Fruit fly (Drosophila melanogaster): Measurements from ENCODE around the gene nAChRbeta3.

Gene nAChRbeta3

dm6 chr2L:513035-513434 lies 31.9 kb upstream of the nAChRbeta3 start (continued):
- no peak for TF ChIP-seq lov (optimal IDR thresholded peaks at IDR 0.05)
- TF ChIP-seq lov (GFP tag; IDR thresholded peaks at IDR 0.05) = no peak
- TF ChIP-seq H15 (GFP tag; IDR thresholded peaks at IDR 0.05) = no peak
- TF ChIP-seq CG10654 (GFP tag; optimal IDR thresholded peaks at IDR 0.05) = no peak
- TF ChIP-seq CG4424 (GFP tag; optimal IDR thresholded peaks at IDR 0.05) = no peak
- peak; percentile 19 for TF ChIP-seq gem (tag; optimal IDR thresholded peaks at IDR 0.05)
- no peak for TF ChIP-seq maf-S (GFP tag; optimal IDR thresholded peaks at IDR 0.05)
- no peak for TF ChIP-seq Dbx (GFP tag; IDR thresholded peaks at IDR 0.05)
- no peak for TF ChIP-seq CG2889 (GFP tag; IDR thresholded peaks at IDR 0.05)
- TF ChIP-seq pros (GFP tag; optimal IDR thresholded peaks at IDR 0.05) = no peak
- TF ChIP-seq CG10431 (GFP tag; optimal IDR thresholded peaks at IDR 0.05) = no peak
- TF ChIP-seq Atf3 (GFP tag; optimal IDR thresholded peaks at IDR 0.05) = no peak
- TF ChIP-seq sens (GFP tag) = peak; percentile 13
- no peak for TF ChIP-seq CG42726 (GFP tag; IDR thresholded peaks at IDR 0.05; ENCODE audit: partially characterized antibody)
- TF ChIP-seq ab (GFP tag; optimal IDR thresholded peaks at IDR 0.05) = no peak
- no peak for TF ChIP-seq jigr1 (GFP tag; IDR thresholded peaks at IDR 0.05)
- TF ChIP-seq sd (tag; optimal IDR thresholded peaks at IDR 0.05) = no peak
- TF ChIP-seq dysf (GFP tag; IDR thresholded peaks at IDR 0.05) = 0 out of 3 replicates have a peak, but pooled peaks have one; percentile 17
- TF ChIP-seq gcm (GFP tag; optimal IDR thresholded peaks at IDR 0.05) = no peak
- no peak for TF ChIP-seq C15 (GFP tag; IDR thresholded peaks at IDR 0.05)
- no peak for TF ChIP-seq CG11560 (tag; IDR thresholded peaks at IDR 0.05)
- TF ChIP-seq crc (GFP tag; optimal IDR thresholded peaks at IDR 0.05) = no peak
- peak; percentile 32 for TF ChIP-seq Oli (tag; optimal IDR thresholded peaks at IDR 0.05)
- no peak for TF ChIP-seq D (optimal IDR thresholded peaks at IDR 0.05)
- no peak for TF ChIP-seq D (GFP tag; optimal IDR thresholded peaks at IDR 0.05)
- TF ChIP-seq stc (GFP tag; IDR thresholded peaks at IDR 0.05) = no peak
- TF ChIP-seq CG7372 (GFP tag; IDR thresholded peaks at IDR 0.05) = no peak
- no peak for TF ChIP-seq CG6854 (GFP tag; optimal IDR thresholded peaks at IDR 0.05)
- no peak for TF ChIP-seq pho (GFP tag; optimal IDR thresholded peaks at IDR 0.05)
- TF ChIP-seq Drgx (GFP tag; IDR thresholded peaks at IDR 0.05) = no peak
- peak; percentile 31 for TF ChIP-seq Hmr (GFP tag; optimal IDR thresholded peaks at IDR 0.05)
- TF ChIP-seq CG10543 (GFP tag; optimal IDR thresholded peaks at IDR 0.05) = no peak
- TF ChIP-seq CG11696 (GFP tag; IDR thresholded peaks at IDR 0.05) = peak; percentile 75
- TF ChIP-seq ken (GFP tag; IDR thresholded peaks at IDR 0.05) = no peak
- no peak for TF ChIP-seq danr (GFP tag; IDR thresholded peaks at IDR 0.05)
- TF ChIP-seq Atf6 (GFP tag; IDR thresholded peaks at IDR 0.05) = no peak
- TF ChIP-seq CG33557 (GFP tag; optimal IDR thresholded peaks at IDR 0.05) = no peak
- peak in 1 of 2 experiments; percentile 34 for TF ChIP-seq Hr51 (GFP tag; optimal IDR thresholded peaks at IDR 0.05)
- no peak for TF ChIP-seq B-H2 (GFP tag; optimal IDR thresholded peaks at IDR 0.05)
- no peak for TF ChIP-seq CG13624 (GFP tag; optimal IDR thresholded peaks at IDR 0.05)
- TF ChIP-seq Meics (GFP tag; optimal IDR thresholded peaks at IDR 0.05) = no peak
- TF ChIP-seq Mad (GFP tag; optimal IDR thresholded peaks at IDR 0.05) = no peak
- no peak for TF ChIP-seq CG10959 (GFP tag; IDR thresholded peaks at IDR 0.05)
- no peak for TF ChIP-seq Fer1 (GFP tag; optimal IDR thresholded peaks at IDR 0.05)
- peak; percentile 1 for TF ChIP-seq PHDP (tag; optimal IDR thresholded peaks at IDR 0.05)
- no peak for TF ChIP-seq CG30020 (tag; optimal IDR thresholded peaks at IDR 0.05)
- no peak for TF ChIP-seq E2f2 (GFP tag; IDR thresholded peaks at IDR 0.05)
- no peak for TF ChIP-seq CG1602 (GFP tag; optimal IDR thresholded peaks at IDR 0.05)
- TF ChIP-seq CG1603 (tag; optimal IDR thresholded peaks at IDR 0.05) = peak; percentile 33
- TF ChIP-seq dmrt99B (tag; optimal IDR thresholded peaks at IDR 0.05) = peak; percentile 9
- no peak for TF ChIP-seq h (optimal IDR thresholded peaks at IDR 0.05)
- no peak for TF ChIP-seq CG9797 (GFP tag; optimal IDR thresholded peaks at IDR 0.05)
- TF ChIP-seq prd (optimal IDR thresholded peaks at IDR 0.05) = no peak
- no peak for TF ChIP-seq prd (GFP tag; IDR thresholded peaks at IDR 0.05)

Measured in whole organism, embryonic.